Worm (Caenorhabditis elegans): ENCODE results near the gene C27C12.4.

Gene C27C12.4

ce11 chrX:14841030-14841429 is 12.9 kb upstream of the C27C12.4 start (continued):
- TF ChIP-seq F13H6.1 (tag; optimal IDR thresholded peaks at IDR 0.05) (peak; percentile 94), sma-3 (GFP tag; optimal IDR thresholded peaks at IDR 0.05) (peak; percentile 52), crh-2 (tag; optimal IDR thresholded peaks at IDR 0.05) (peak; percentile 93), C34F6.9 (tag; optimal IDR thresholded peaks at IDR 0.05) (peak; percentile 98), mbf-1 (tag; optimal IDR thresholded peaks at IDR 0.05) (no peak), elt-1 (tag; optimal IDR thresholded peaks at IDR 0.05) (no peak), zag-1 (tag; optimal IDR thresholded peaks at IDR 0.05) (peak; percentile 96), fos-1 (tag; optimal IDR thresholded peaks at IDR 0.05) (peak; percentile 97), nhr-129 (tag; optimal IDR thresholded peaks at IDR 0.05) (peak; percentile 98), alr-1 (tag; optimal IDR thresholded peaks at IDR 0.05) (no peak)

- TF ChIP-seq nhr-12 (tag; optimal IDR thresholded peaks at IDR 0.05) (no peak), ceh-82 (tag; optimal IDR thresholded peaks at IDR 0.05) (no peak), egl-27 (tag; optimal IDR thresholded peaks at IDR 0.05) (no peak), nhr-25 (tag; optimal IDR thresholded peaks at IDR 0.05) (no peak), nhr-23 (tag; optimal IDR thresholded peaks at IDR 0.05) (no peak), mbf-1 (tag; optimal IDR thresholded peaks at IDR 0.05) (no peak), ceh-16 (tag; optimal IDR thresholded peaks at IDR 0.05) (no peak), ZK546.5 (tag; optimal IDR thresholded peaks at IDR 0.05) (no peak), nhr-129 (tag; optimal IDR thresholded peaks at IDR 0.05) (no peak)
Observed at ce11 chrX:14842846-14843369, 11.0 kb upstream of the C27C12.4 start.

ce11 chrX:14844481-14844880 is 9.4 kb upstream of the C27C12.4 start:
- TF ChIP-seq sma-9 (GFP tag; optimal IDR thresholded peaks at IDR 0.05) (peak; percentile 14), sma-9 (tag; optimal IDR thresholded peaks at IDR 0.05) (no peak), fos-1 (tag; optimal IDR thresholded peaks at IDR 0.05) (peak; percentile 81), lin-11 (tag; optimal IDR thresholded peaks at IDR 0.05) (no peak)

- no peak for TF ChIP-seq sma-9 (GFP tag; optimal IDR thresholded peaks at IDR 0.05)
- no peak for TF ChIP-seq sma-9 (tag; optimal IDR thresholded peaks at IDR 0.05)
- no peak for TF ChIP-seq nhr-21 (tag; optimal IDR thresholded peaks at IDR 0.05)
- no peak for TF ChIP-seq dmd-4 (tag; optimal IDR thresholded peaks at IDR 0.05)
- no peak for TF ChIP-seq peb-1 (tag; optimal IDR thresholded peaks at IDR 0.05)
- TF ChIP-seq nhr-12 (tag; optimal IDR thresholded peaks at IDR 0.05), result no peak
- no peak for TF ChIP-seq zag-1 (tag; optimal IDR thresholded peaks at IDR 0.05)
- no peak for TF ChIP-seq ama-1 (optimal IDR thresholded peaks at IDR 0.05)
- no peak for TF ChIP-seq lin-39 (tag; optimal IDR thresholded peaks at IDR 0.05)
- TF ChIP-seq ceh-16 (tag; optimal IDR thresholded peaks at IDR 0.05), result no peak
- no peak for TF ChIP-seq skn-1 (tag; optimal IDR thresholded peaks at IDR 0.05)
- TF ChIP-seq unc-55 (GFP tag; optimal IDR thresholded peaks at IDR 0.05), result no peak
- TF ChIP-seq ZK546.5 (tag; optimal IDR thresholded peaks at IDR 0.05), result no peak
- no peak for TF ChIP-seq nhr-129 (tag; optimal IDR thresholded peaks at IDR 0.05)
- TF ChIP-seq C34F6.9 (tag; optimal IDR thresholded peaks at IDR 0.05), result no peak
- no peak for TF ChIP-seq nhr-23 (tag; optimal IDR thresholded peaks at IDR 0.05)
- TF ChIP-seq R02D3.7 (tag; optimal IDR thresholded peaks at IDR 0.05), result no peak
- no peak for TF ChIP-seq blmp-1 (tag; optimal IDR thresholded peaks at IDR 0.05; ENCODE audit: insufficient read depth)
- no peak for TF ChIP-seq unc-62 (GFP tag; optimal IDR thresholded peaks at IDR 0.05)
Observed at ce11 chrX:14845637-14846036, 8.2 kb upstream of the C27C12.4 start, which contains the start of gene egrh-1. TSS of gene egrh-1 (plus strand) at chrX:14845937.

ce11 chrX:14849054-14849453 is 4.8 kb upstream of the C27C12.4 start, which contains the start of gene acd-3:
TSS of gene acd-3 (plus strand) at chrX:14849275.
- no peak for TF ChIP-seq unc-55 (GFP tag; optimal IDR thresholded peaks at IDR 0.05)
- peak; percentile 34 for TF ChIP-seq crh-2 (tag; optimal IDR thresholded peaks at IDR 0.05)
- peak; percentile 50 for TF ChIP-seq fos-1 (tag; optimal IDR thresholded peaks at IDR 0.05)

- TF ChIP-seq elt-1 (tag; optimal IDR thresholded peaks at IDR 0.05) (no peak), blmp-1 (tag; optimal IDR thresholded peaks at IDR 0.05; ENCODE audit: insufficient read depth) (no peak), unc-39 (tag; optimal IDR thresholded peaks at IDR 0.05) (no peak), ceh-82 (tag; optimal IDR thresholded peaks at IDR 0.05) (no peak), F13H6.1 (tag; optimal IDR thresholded peaks at IDR 0.05) (no peak), snpc-4 (tag; optimal IDR thresholded peaks at IDR 0.05) (no peak), R02D3.7 (tag; optimal IDR thresholded peaks at IDR 0.05) (no peak), elt-3 (tag; optimal IDR thresholded peaks at IDR 0.05) (no peak), nhr-77 (tag; optimal IDR thresholded peaks at IDR 0.05) (no peak), fos-1 (tag; optimal IDR thresholded peaks at IDR 0.05) (no peak), sma-3 (GFP tag; optimal IDR thresholded peaks at IDR 0.05) (no peak), ama-1 (optimal IDR thresholded peaks at IDR 0.05) (no peak), nhr-23 (tag; optimal IDR thresholded peaks at IDR 0.05) (no peak), alr-1 (tag; optimal IDR thresholded peaks at IDR 0.05) (no peak), nhr-6 (tag; optimal IDR thresholded peaks at IDR 0.05) (no peak), nhr-21 (tag; optimal IDR thresholded peaks at IDR 0.05) (no peak), crh-2 (tag; optimal IDR thresholded peaks at IDR 0.05) (no peak), C34F6.9 (tag; optimal IDR thresholded peaks at IDR 0.05) (no peak), ztf-1 (GFP tag; conservative IDR thresholded peaks at IDR 0.05) (no peak)
Observed at ce11 chrX:14851904-14852303, 2.0 kb upstream of the C27C12.4 start.

All from whole organism, L2 larva.